Fruit fly (Drosophila melanogaster): ENCODE measurements around the gene mab-21.

mab-21 gene

DNA sequence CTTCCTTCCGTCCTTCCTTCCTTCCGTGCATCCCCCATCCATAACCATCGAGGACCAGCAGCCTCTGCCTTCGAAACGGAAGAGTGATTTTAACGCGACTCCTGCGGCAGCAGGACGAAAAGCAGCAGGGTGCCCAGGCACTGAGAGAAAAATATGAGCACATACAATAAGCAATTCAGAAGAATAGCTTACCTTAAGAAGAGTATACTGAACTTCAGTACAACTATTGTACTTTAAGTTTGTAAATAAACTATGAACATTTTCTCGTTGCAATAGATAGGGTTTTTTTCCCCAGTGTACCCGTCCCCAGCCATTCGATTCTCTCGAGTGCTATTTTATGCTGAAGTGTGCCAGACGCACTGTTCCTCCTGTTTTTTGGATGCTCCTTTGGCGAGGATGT lies 18.7 kb upstream of the mab-21 start (continued):
- TF ChIP-seq jigr1 (GFP tag; IDR thresholded peaks at IDR 0.05) (0 out of 3 replicates have a peak, but pooled peaks have one; percentile 17), Antp (GFP tag; optimal IDR thresholded peaks at IDR 0.05) (peak; percentile 87), GATAe (GFP tag; conservative IDR thresholded peaks at IDR 0.05) (no peak), fd3F (GFP tag; optimal IDR thresholded peaks at IDR 0.05) (peak; percentile 33), CG7839 (tag; optimal IDR thresholded peaks at IDR 0.05) (peak; percentile 85), CG34422 (GFP tag; IDR thresholded peaks at IDR 0.05) (peak; percentile 82; the same call in 2 of the 3 replicates), CG15479 (GFP tag; optimal IDR thresholded peaks at IDR 0.05) (no peak), CG6689 (GFP tag; IDR thresholded peaks at IDR 0.05) (peak; percentile 78), CG3163 (GFP tag; optimal IDR thresholded peaks at IDR 0.05) (peak; percentile 47), CG8281 (tag; optimal IDR thresholded peaks at IDR 0.05) (peak; percentile 56), unc-4 (GFP tag; IDR thresholded peaks at IDR 0.05; ENCODE audit: partially characterized antibody) (no peak), Fer1 (GFP tag; optimal IDR thresholded peaks at IDR 0.05) (peak; percentile 86), nmo (GFP tag; optimal IDR thresholded peaks at IDR 0.05) (peak; percentile 80), CG12659 (GFP tag; optimal IDR thresholded peaks at IDR 0.05) (peak; percentile 69), ftz-f1 (GFP tag; optimal IDR thresholded peaks at IDR 0.05) (no peak), CG18619 (GFP tag; optimal IDR thresholded peaks at IDR 0.05) (peak; percentile 56), schlank (tag; optimal IDR thresholded peaks at IDR 0.05) (peak; percentile 38), CG34376 (GFP tag; optimal IDR thresholded peaks at IDR 0.05) (peak; percentile 38), CG10209 (GFP tag; optimal IDR thresholded peaks at IDR 0.05) (peak; percentile 74), CG30403 (GFP tag; optimal IDR thresholded peaks at IDR 0.05) (peak; percentile 81), CG1603 (tag; optimal IDR thresholded peaks at IDR 0.05) (peak; percentile 90), CG4360 (GFP tag; IDR thresholded peaks at IDR 0.05) (no peak), CG13123 (GFP tag; optimal IDR thresholded peaks at IDR 0.05) (peak; percentile 7), tx (GFP tag; optimal IDR thresholded peaks at IDR 0.05) (peak; percentile 67), CG11247 (GFP tag; IDR thresholded peaks at IDR 0.05) (peak; percentile 69), CG12071 (GFP tag; optimal IDR thresholded peaks at IDR 0.05) (peak; percentile 64), Poxn (GFP tag; IDR thresholded peaks at IDR 0.05) (no peak), Sox100B (GFP tag; optimal IDR thresholded peaks at IDR 0.05) (peak; percentile 72), btn (GFP tag; optimal IDR thresholded peaks at IDR 0.05) (peak; percentile 83), CG17568 (GFP tag; optimal IDR thresholded peaks at IDR 0.05) (peak; percentile 43), dm (GFP tag; optimal IDR thresholded peaks at IDR 0.05) (peak; percentile 53), Mes4 (GFP tag; optimal IDR thresholded peaks at IDR 0.05) (peak; percentile 56), ro (GFP tag; IDR thresholded peaks at IDR 0.05) (no peak), Oaz (GFP tag; IDR thresholded peaks at IDR 0.05) (peak; percentile 71), CG9437 (GFP tag; optimal IDR thresholded peaks at IDR 0.05) (peak; percentile 40), BtbVII (GFP tag; optimal IDR thresholded peaks at IDR 0.05) (peak; percentile 56), CG16813 (GFP tag; IDR thresholded peaks at IDR 0.05; ENCODE audit: partially characterized antibody) (no peak), ham (GFP tag; IDR thresholded peaks at IDR 0.05) (no peak), pfk (GFP tag; optimal IDR thresholded peaks at IDR 0.05) (no peak), CrebB (tag; optimal IDR thresholded peaks at IDR 0.05) (peak; percentile 71), al (GFP tag; IDR thresholded peaks at IDR 0.05) (no peak), br (optimal IDR thresholded peaks at IDR 0.05) (no peak), HLH54F (GFP tag; optimal IDR thresholded peaks at IDR 0.05) (peak; percentile 57), CG9727 (GFP tag; optimal IDR thresholded peaks at IDR 0.05) (peak; percentile 87), CG3726 (GFP tag; IDR thresholded peaks at IDR 0.05) (peak; percentile 71; the same call in 1 of the 3 replicates), pzg (GFP tag; optimal IDR thresholded peaks at IDR 0.05) (no peak), CG15514 (GFP tag; optimal IDR thresholded peaks at IDR 0.05) (peak; percentile 55), wdn (GFP tag; IDR thresholded peaks at IDR 0.05) (no peak), Lhr (GFP tag; optimal IDR thresholded peaks at IDR 0.05) (peak; percentile 50), CG12219 (GFP tag; optimal IDR thresholded peaks at IDR 0.05) (peak; percentile 78), Usf (GFP tag; optimal IDR thresholded peaks at IDR 0.05) (peak; percentile 41)
